Worm (Caenorhabditis elegans): ENCODE results near the gene clk-1.

clk-1 gene

DNA sequence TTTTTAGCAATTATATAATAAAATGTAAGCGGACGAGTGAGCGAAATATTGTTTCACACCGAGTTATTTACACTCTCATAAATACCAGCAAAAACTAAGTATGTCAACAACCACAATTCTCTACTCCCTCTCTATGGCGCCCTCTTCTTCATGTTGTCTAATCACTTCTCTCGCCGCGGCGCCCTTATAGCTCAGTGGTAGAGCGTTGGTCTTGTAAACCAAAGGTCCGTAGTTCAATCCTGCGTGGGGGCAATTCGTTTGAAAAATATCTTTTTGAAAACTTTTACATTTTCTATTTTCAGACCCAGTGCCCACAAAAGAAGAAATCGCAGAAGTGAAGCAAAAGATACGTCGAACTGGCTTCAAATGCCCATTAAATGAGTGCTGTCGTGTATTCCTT is 28.0 kb downstream of the clk-1 start (continued):
- TF ChIP-seq spr-3 (GFP tag; optimal IDR thresholded peaks at IDR 0.05) (peak; percentile 82), Y105C5A.15 (GFP tag; IDR thresholded peaks at IDR 0.05) (peak; percentile 91), nhr-41 (GFP tag; IDR thresholded peaks at IDR 0.05) (peak; percentile 96), zip-2 (tag; optimal IDR thresholded peaks at IDR 0.05) (no peak), egl-27 (tag; optimal IDR thresholded peaks at IDR 0.05) (no peak), ceh-20 (GFP tag; IDR thresholded peaks at IDR 0.05) (peak; percentile 68; the same call in 1 of the 2 replicates), ctbp-1 (GFP tag; IDR thresholded peaks at IDR 0.05) (peak; percentile 95), hlh-11 (tag; optimal IDR thresholded peaks at IDR 0.05) (no peak), nhr-10 (tag; optimal IDR thresholded peaks at IDR 0.05) (no peak), snpc-4 (tag; optimal IDR thresholded peaks at IDR 0.05) (no peak), madf-9 (GFP tag; conservative IDR thresholded peaks at IDR 0.05) (peak; percentile 89), nhr-28 (tag; optimal IDR thresholded peaks at IDR 0.05) (no peak), nhr-111 (GFP tag; optimal IDR thresholded peaks at IDR 0.05) (peak; percentile 68), gei-8 (GFP tag; optimal IDR thresholded peaks at IDR 0.05) (peak; percentile 74), nhr-42 (GFP tag; IDR thresholded peaks at IDR 0.05) (peak; percentile 75), nhr-76 (tag; optimal IDR thresholded peaks at IDR 0.05) (no peak), dmd-9 (GFP tag; IDR thresholded peaks at IDR 0.05) (peak; percentile 77), mes-2 (tag; optimal IDR thresholded peaks at IDR 0.05; ENCODE audit: poor library complexity, severe bottlenecking) (peak; percentile 81), hif-1 (tag; optimal IDR thresholded peaks at IDR 0.05) (peak; percentile 15 to 62), R02D3.7 (tag; optimal IDR thresholded peaks at IDR 0.05) (no peak), vab-7 (GFP tag; IDR thresholded peaks at IDR 0.05) (peak; percentile 89), hlh-30 (tag; optimal IDR thresholded peaks at IDR 0.05; ENCODE audit: insufficient read depth) (peak; percentile 49), F37D6.2 (tag; optimal IDR thresholded peaks at IDR 0.05) (peak; percentile 18), duxl-1 (tag; optimal IDR thresholded peaks at IDR 0.05; ENCODE audit: poor library complexity) (peak; percentile 83), F10B5.3 (tag; optimal IDR thresholded peaks at IDR 0.05) (peak; percentile 59), daf-8 (GFP tag; IDR thresholded peaks at IDR 0.05) (0 out of 2 replicates have a peak, but pooled peaks have one; percentile 65), aha-1 (tag) (peak; percentile 37), unc-130 (GFP tag; optimal IDR thresholded peaks at IDR 0.05) (peak; percentile 79), zip-11 (GFP tag; IDR thresholded peaks at IDR 0.05) (peak; percentile 85; the same call in 1 of the 2 replicates), F44E2.7 (GFP tag; IDR thresholded peaks at IDR 0.05) (peak; percentile 94), D1046.2 (GFP tag; IDR thresholded peaks at IDR 0.05) (peak; percentile 91), skn-1 (tag; optimal IDR thresholded peaks at IDR 0.05) (no peak), zfp-2 (tag; optimal IDR thresholded peaks at IDR 0.05) (no peak), F26F4.8 (GFP tag; conservative IDR thresholded peaks at IDR 0.05) (peak; percentile 98), aly-2 (tag; optimal IDR thresholded peaks at IDR 0.05) (no peak), attf-4 (tag; optimal IDR thresholded peaks at IDR 0.05) (no peak), daf-12 (tag; optimal IDR thresholded peaks at IDR 0.05) (no peak), daf-19 (GFP tag; conservative IDR thresholded peaks at IDR 0.05) (peak; percentile 93), nhr-6 (tag; optimal IDR thresholded peaks at IDR 0.05) (no peak), ceh-32 (tag; optimal IDR thresholded peaks at IDR 0.05; ENCODE audit: poor library complexity) (no peak), Y75B8A.6 (GFP tag; IDR thresholded peaks at IDR 0.05) (peak; percentile 83; the same call in 1 of the 2 replicates), lin-13 (GFP tag; optimal IDR thresholded peaks at IDR 0.05) (peak; percentile 54), lin-39 (tag; optimal IDR thresholded peaks at IDR 0.05) (no peak), tag-97 (GFP tag; IDR thresholded peaks at IDR 0.05) (no peak), T20F7.1 (GFP tag; optimal IDR thresholded peaks at IDR 0.05) (no peak), mdt-29 (GFP tag; IDR thresholded peaks at IDR 0.05) (peak; percentile 44; the same call in 1 of the 2 replicates), fkh-10 (GFP tag; optimal IDR thresholded peaks at IDR 0.05) (peak; percentile 5), nhr-237 (tag; optimal IDR thresholded peaks at IDR 0.05) (no peak), lin-1 (GFP tag; IDR thresholded peaks at IDR 0.05) (peak; percentile 84), dve-1 (tag; optimal IDR thresholded peaks at IDR 0.05; ENCODE audit: insufficient read depth) (peak; percentile 29), nhr-11 (tag; optimal IDR thresholded peaks at IDR 0.05) (peak; percentile 20), T26A8.4 (GFP tag; IDR thresholded peaks at IDR 0.05) (peak; percentile 91)
